Worm (Caenorhabditis elegans) whole organism, L4/young adult: ENCODE data around the gene aff-1.

Experiments used
- W03F9.2 ChIP-seq: fragments of 150-350 bp; optimal IDR thresholded peaks from 2 replicates; lab custom pipeline; 2014; ENCODE audit warnings: missing biosample characterization, missing genetic modification characterization
- dao-5 ChIP-seq: sonication (generic microtip); optimal IDR thresholded peaks from 2 replicates; lab custom pipeline; 2016; ENCODE audit warnings: missing genotype, missing genetic modification characterization, moderate library complexity, missing compliant biosample characterization
- him-1 ChIP-seq: sonication (generic microtip); optimal IDR thresholded peaks from 2 replicates; lab custom pipeline; 2016; ENCODE audit warnings: missing genotype, missing genetic modification reagents, missing genetic modification characterization, missing compliant biosample characterization

DNA sequence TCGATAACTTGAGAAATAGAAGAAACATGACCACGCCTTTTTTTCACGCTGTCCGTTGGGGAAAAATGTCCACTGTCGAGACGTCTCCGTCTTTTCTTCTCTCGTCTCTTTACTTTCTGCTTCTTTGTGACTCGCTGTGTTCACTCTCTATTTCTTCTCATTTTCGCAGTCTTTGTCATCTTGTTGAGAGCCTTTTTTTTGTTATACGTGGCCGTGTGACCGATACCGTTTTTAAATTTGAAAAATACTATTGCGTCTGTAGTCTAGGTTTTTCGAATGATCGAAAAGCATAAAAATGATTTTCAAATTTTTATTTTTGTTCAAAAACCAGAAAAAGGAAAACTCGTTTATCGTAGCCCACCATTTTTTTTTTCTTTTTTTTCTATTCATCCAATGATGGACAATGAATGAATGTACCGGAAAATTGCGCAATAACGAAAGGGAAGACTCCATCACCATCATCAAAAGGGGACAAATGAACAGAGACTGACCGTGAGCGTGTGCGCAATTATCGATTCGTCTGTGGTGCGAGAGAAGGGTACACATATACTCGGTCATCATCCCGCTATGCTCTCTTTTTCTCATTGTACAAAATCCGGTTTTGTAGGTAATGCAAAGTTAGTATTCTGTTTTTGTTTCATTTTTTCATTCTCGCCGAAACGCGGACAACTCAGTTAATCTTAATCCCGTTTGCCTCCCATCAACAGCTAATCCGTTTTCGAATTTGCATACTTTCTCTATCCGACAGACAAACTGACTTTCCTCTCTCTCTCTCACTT lies 19.1 kb downstream of the aff-1 start:
- TF ChIP-seq W03F9.2 (tag; lab: Kevin White, UChicago) (no peak), him-1 (no peak), dao-5 (tag; lab: Kevin White, UChicago) (no peak)
